Fruit fly (Drosophila melanogaster) whole organism, embryonic: ENCODE results near the gene ksr.
A peak's percentile ranks its signal among the peaks of the same experiment; 100 is the strongest.

ENCODE experiments used
- Atf-2 ChIP-seq: fragments of 200-800 bp; sonication (Bioruptor generic); optimal IDR thresholded peaks from 2 replicates; lab custom pipeline; 2016; ENCODE audit warnings: missing biosample characterization, missing genetic modification characterization
- CG10147 ChIP-seq: fragments of 200-800 bp; sonication (Bioruptor generic); optimal IDR thresholded peaks from 2 replicates; lab custom pipeline; 2019; ENCODE audit warnings: missing biosample characterization, mild to moderate bottlenecking, missing genetic modification characterization, moderate library complexity
- CG1024 ChIP-seq: fragments of 200-800 bp; sonication (Bioruptor generic); IDR thresholded peaks from 2 replicates; pipeline ENCODE4 v1.3.6; 2022; ENCODE audit warnings: missing biosample characterization, missing genetic modification characterization
- CG10543 ChIP-seq: fragments of 200-800 bp; sonication (Bioruptor generic); optimal IDR thresholded peaks from 3 replicates; lab custom pipeline; 2017; ENCODE audit warnings: missing biosample characterization, mild to moderate bottlenecking, missing genetic modification characterization, moderate library complexity
- CG11723 ChIP-seq: fragments of 200-800 bp; sonication (Bioruptor generic); optimal IDR thresholded peaks from 2 replicates; lab custom pipeline; 2017; ENCODE audit warnings: missing biosample characterization, mild to moderate bottlenecking, missing genetic modification characterization
- CG12104 ChIP-seq: fragments of 200-800 bp; sonication (Bioruptor generic); optimal IDR thresholded peaks from 3 replicates; lab custom pipeline; 2016; ENCODE audit warnings: missing biosample characterization, missing genetic modification characterization
- CG12219 ChIP-seq: fragments of 200-800 bp; sonication (Bioruptor generic); optimal IDR thresholded peaks from 3 replicates; lab custom pipeline; 2018; ENCODE audit warnings: missing biosample characterization, mild to moderate bottlenecking, missing genetic modification characterization
- CG13424 ChIP-seq: fragments of 200-800 bp; sonication (Bioruptor generic); optimal IDR thresholded peaks from 2 replicates; lab custom pipeline; 2019; ENCODE audit warnings: missing biosample characterization, mild to moderate bottlenecking, missing genetic modification characterization, moderate library complexity
- CG15696 ChIP-seq: fragments of 200-800 bp; sonication (Bioruptor generic); optimal IDR thresholded peaks from 2 replicates; lab custom pipeline; 2019; ENCODE audit warnings: missing biosample characterization, mild to moderate bottlenecking, missing genetic modification characterization, moderate library complexity
- CG1647 ChIP-seq: fragments of 200-800 bp; sonication (Bioruptor generic); optimal IDR thresholded peaks from 3 replicates; lab custom pipeline; 2016; ENCODE audit warnings: missing biosample characterization, missing genetic modification characterization
- CG18764 ChIP-seq: fragments of 200-800 bp; sonication (Bioruptor generic); optimal IDR thresholded peaks from 3 replicates; lab custom pipeline; 2016; ENCODE audit warnings: missing biosample characterization, missing genetic modification characterization
- CG2199 ChIP-seq: fragments of 200-800 bp; sonication (Bioruptor generic); IDR thresholded peaks from 3 replicates; pipeline ENCODE4 v1.3.6; 2022; ENCODE audit warnings: missing biosample characterization, missing genetic modification characterization
- CG3847 ChIP-seq: fragments of 200-800 bp; sonication (Bioruptor generic); IDR thresholded peaks from 2 replicates; pipeline ENCODE4 v1.3.6; 2022; ENCODE audit warnings: missing biosample characterization, missing genetic modification characterization
- CG4404 ChIP-seq: fragments of 200-800 bp; sonication (Bioruptor generic); IDR thresholded peaks from 2 replicates; pipeline ENCODE4 v1.3.6; 2022; ENCODE audit warnings: missing biosample characterization, missing genetic modification characterization
- CG5953 ChIP-seq: fragments of 200-800 bp; sonication (Bioruptor generic); IDR thresholded peaks from 2 replicates; pipeline ENCODE4 v1.3.6; 2022; ENCODE audit warnings: missing biosample characterization, missing genetic modification characterization
- CG6689 ChIP-seq: fragments of 200-800 bp; sonication (Bioruptor generic); IDR thresholded peaks from 2 replicates; pipeline ENCODE4 v1.3.6; 2022; ENCODE audit warnings: missing biosample characterization, missing genetic modification characterization
- CG7556 ChIP-seq: fragments of 200-800 bp; sonication (Bioruptor generic); optimal IDR thresholded peaks from 2 replicates; lab custom pipeline; 2017; ENCODE audit warnings: missing biosample characterization, mild to moderate bottlenecking, missing genetic modification characterization
- CG7963 ChIP-seq: fragments of 200-800 bp; sonication (Bioruptor generic); IDR thresholded peaks from 3 replicates; pipeline ENCODE4 v1.3.6; 2022; ENCODE audit warnings: missing biosample characterization, missing genetic modification characterization; ENCODE audit not compliant: partially characterized antibody
- CG9797 ChIP-seq: fragments of 200-800 bp; sonication (Bioruptor generic); optimal IDR thresholded peaks from 3 replicates; lab custom pipeline; 2018; ENCODE audit warnings: missing biosample characterization, mild to moderate bottlenecking, missing genetic modification characterization
- D19A ChIP-seq: fragments of 200-800 bp; optimal IDR thresholded peaks from 3 replicates; lab custom pipeline; 2019; ENCODE audit warnings: missing biosample characterization, mild to moderate bottlenecking, missing genetic modification characterization, moderate library complexity
- Dll ChIP-seq: fragments of 200-800 bp; sonication (Bioruptor generic); IDR thresholded peaks from 4 replicates; pipeline ENCODE4 v1.3.6; 2022; ENCODE audit warnings: missing biosample characterization, missing genetic modification characterization; ENCODE audit not compliant: partially characterized antibody
- Dp ChIP-seq: fragments of 200-800 bp; sonication (Bioruptor generic); optimal IDR thresholded peaks from 2 replicates; lab custom pipeline; 2018; ENCODE audit warnings: missing biosample characterization, mild to moderate bottlenecking, missing genetic modification characterization, moderate library complexity
- E2f2 ChIP-seq: fragments of 200-800 bp; sonication (Bioruptor generic); IDR thresholded peaks from 2 replicates; pipeline ENCODE4 v1.3.6; 2022; ENCODE audit warnings: missing biosample characterization, missing genetic modification characterization
- Fer1 ChIP-seq: fragments of 200-800 bp; sonication (Bioruptor generic); optimal IDR thresholded peaks from 2 replicates; lab custom pipeline; 2017; ENCODE audit warnings: missing biosample characterization, mild to moderate bottlenecking, missing genetic modification characterization
- GATAe ChIP-seq: fragments of 200-800 bp; sonication (Bioruptor generic); conservative IDR thresholded peaks from 2 replicates; pipeline ENCODE4 v1.3.6; 2022; ENCODE audit warnings: missing biosample characterization, missing genetic modification characterization
- Gug ChIP-seq: fragments of 200-800 bp; sonication (Bioruptor generic); IDR thresholded peaks from 4 replicates; pipeline ENCODE4 v1.3.6; 2022; ENCODE audit warnings: missing biosample characterization, missing genetic modification characterization
- H15 ChIP-seq: fragments of 200-800 bp; sonication (Bioruptor generic); IDR thresholded peaks from 3 replicates; pipeline ENCODE4 v1.3.6; 2022; ENCODE audit warnings: missing biosample characterization, missing genetic modification characterization
- MBD-R2 ChIP-seq: fragments of 200-800 bp; sonication (Bioruptor generic); IDR thresholded peaks from 2 replicates; pipeline ENCODE4 v1.3.6; 2022; ENCODE audit warnings: missing biosample characterization, missing genetic modification characterization
- Mrtf ChIP-seq: fragments of 200-800 bp; sonication (Bioruptor generic); IDR thresholded peaks from 3 replicates; pipeline ENCODE4 v1.3.6; 2022; ENCODE audit warnings: missing biosample characterization, missing genetic modification characterization
- Myb ChIP-seq: fragments of 200-800 bp; sonication (Bioruptor generic); optimal IDR thresholded peaks from 2 replicates; lab custom pipeline; 2016; ENCODE audit warnings: missing biosample characterization, missing genetic modification characterization
- NFAT ChIP-seq: fragments of 200-800 bp; sonication (Bioruptor generic); IDR thresholded peaks from 2 replicates; pipeline ENCODE4 v1.3.6; 2022; ENCODE audit warnings: missing biosample characterization, missing genetic modification characterization
- PHDP ChIP-seq: fragments of 200-800 bp; sonication (Bioruptor generic); optimal IDR thresholded peaks from 3 replicates; lab custom pipeline; 2018; ENCODE audit warnings: missing biosample characterization, mild to moderate bottlenecking, missing genetic modification characterization, moderate library complexity
- Stat92E ChIP-seq, 3 experiments: fragments of >200 bp in 2 of 3; fragments of 200-800 bp in 1 of 3; sonication (Bioruptor generic) in 1 of 3; optimal IDR thresholded peaks; 2 replicates each; lab custom pipeline; 2017 to 2019; ENCODE audit warnings: missing biosample characterization in 3 of 3, missing genetic modification characterization in 3 of 3, mild to moderate bottlenecking in 1 of 3, moderate library complexity in 1 of 3
- aop ChIP-seq: fragments of 200-800 bp; sonication (Bioruptor generic); IDR thresholded peaks from 2 replicates; pipeline ENCODE4 v1.3.6; 2022; ENCODE audit warnings: missing biosample characterization, missing genetic modification characterization
- cad ChIP-seq: fragments of >200 bp; optimal IDR thresholded peaks from 2 replicates; lab custom pipeline; 2017; ENCODE audit warnings: missing biosample characterization, missing genetic modification characterization
- crc ChIP-seq: fragments of 200-800 bp; sonication (Bioruptor generic); optimal IDR thresholded peaks from 2 replicates; lab custom pipeline; 2016; ENCODE audit warnings: missing biosample characterization, missing genetic modification characterization
- crp ChIP-seq, 2 experiments: fragments of 200-800 bp; sonication (Bioruptor generic); optimal IDR thresholded peaks; 2 replicates in 1 of 2; 3 replicates in 1 of 2; lab custom pipeline; 2017; ENCODE audit warnings: missing biosample characterization in 2 of 2, missing genetic modification characterization in 2 of 2, mild to moderate bottlenecking in 1 of 2, moderate library complexity in 1 of 2
- dmrt99B ChIP-seq: fragments of 200-800 bp; sonication (Bioruptor generic); optimal IDR thresholded peaks from 2 replicates; lab custom pipeline; 2018; ENCODE audit warnings: missing biosample characterization, mild to moderate bottlenecking, missing genetic modification characterization, moderate library complexity
- fd3F ChIP-seq: fragments of 200-800 bp; sonication (Bioruptor generic); optimal IDR thresholded peaks from 2 replicates; lab custom pipeline; 2018; ENCODE audit warnings: missing biosample characterization, mild to moderate bottlenecking, missing genetic modification characterization, moderate library complexity
- insv ChIP-seq, 2 experiments: fragments of 200-800 bp; sonication (Bioruptor generic); optimal IDR thresholded peaks; 3 replicates each; lab custom pipeline; 2016 to 2018; ENCODE audit warnings: missing biosample characterization in 2 of 2, missing genetic modification characterization in 2 of 2
- jigr1 ChIP-seq: fragments of 200-800 bp; sonication (Bioruptor generic); IDR thresholded peaks from 3 replicates; pipeline ENCODE4 v1.3.6; 2022; ENCODE audit warnings: missing biosample characterization, missing genetic modification characterization
- kay ChIP-seq: fragments of 200-800 bp; sonication (Bioruptor generic); optimal IDR thresholded peaks from 2 replicates; lab custom pipeline; 2016; ENCODE audit warnings: missing biosample characterization, missing genetic modification characterization
- nom ChIP-seq: fragments of 200-800 bp; sonication (Bioruptor generic); optimal IDR thresholded peaks from 2 replicates; lab custom pipeline; 2017; ENCODE audit warnings: missing biosample characterization, missing genetic modification characterization, mild to moderate bottlenecking, moderate library complexity, missing genetic modification reagents
- repo ChIP-seq: fragments of 200-800 bp; sonication (Bioruptor generic); optimal IDR thresholded peaks from 2 replicates; lab custom pipeline; 2016; ENCODE audit warnings: missing biosample characterization, missing genetic modification characterization
- slbo ChIP-seq: fragments of 200-800 bp; sonication (Bioruptor generic); IDR thresholded peaks from 2 replicates; pipeline ENCODE4 v1.3.6; 2022; ENCODE audit warnings: missing biosample characterization, missing genetic modification characterization
- slp2 ChIP-seq: fragments of 200-800 bp; sonication (Bioruptor generic); optimal IDR thresholded peaks from 2 replicates; lab custom pipeline; 2016; ENCODE audit warnings: missing biosample characterization, missing genetic modification characterization
- sqz ChIP-seq: fragments of 200-800 bp; sonication (Bioruptor generic); optimal IDR thresholded peaks from 3 replicates; lab custom pipeline; 2018; ENCODE audit warnings: missing biosample characterization, mild to moderate bottlenecking, missing genetic modification characterization
- sr ChIP-seq: fragments of 200-800 bp; sonication (Bioruptor generic); IDR thresholded peaks from 3 replicates; pipeline ENCODE4 v1.3.6; 2022; ENCODE audit warnings: missing biosample characterization, missing genetic modification characterization
- ssp ChIP-seq: fragments of 200-800 bp; sonication (Bioruptor generic); IDR thresholded peaks from 2 replicates; pipeline ENCODE4 v1.3.6; 2022; ENCODE audit warnings: missing biosample characterization, missing genetic modification characterization
- twi ChIP-seq: fragments of 200-800 bp; optimal IDR thresholded peaks from 2 replicates; lab custom pipeline; 2019; ENCODE audit warnings: missing biosample characterization, mild to moderate bottlenecking, missing genetic modification characterization, moderate library complexity
- yki ChIP-seq: fragments of >200 bp; optimal IDR thresholded peaks from 3 replicates; lab custom pipeline; 2018

ksr gene

dm6 chr3R:5463199-5463949, 20.3 kb downstream of the ksr start (continued):
- TF ChIP-seq CG11723 (GFP tag; lab: Kevin White, UChicago): no peak
- no peak for TF ChIP-seq twi (tag; lab: Kevin White, UChicago)
- TF ChIP-seq CG1024 (GFP tag; lab: Robert Waterston, UW): no peak
- TF ChIP-seq dmrt99B (tag; lab: Kevin White, UChicago): no peak
- peak; percentile 85 for TF ChIP-seq CG9797 (GFP tag; lab: Kevin White, UChicago)
- no peak for TF ChIP-seq CG7556 (GFP tag; lab: Kevin White, UChicago)
- TF ChIP-seq CG7963 (GFP tag; lab: Robert Waterston, UW): no peak
- peak; percentile 29; the same call in 1 of the 4 replicates for TF ChIP-seq Dll (GFP tag; lab: Robert Waterston, UW)
- no peak for TF ChIP-seq aop
- TF ChIP-seq CG15696 (tag; lab: Kevin White, UChicago): no peak
- no peak for TF ChIP-seq CG4404 (GFP tag; lab: Robert Waterston, UW)
- no peak for TF ChIP-seq fd3F (GFP tag; lab: Kevin White, UChicago)
- TF ChIP-seq kay: peak; percentile 73
- TF ChIP-seq NFAT (GFP tag; lab: Robert Waterston, UW): no peak
- no peak for TF ChIP-seq sqz (GFP tag; lab: Kevin White, UChicago)
- no peak for TF ChIP-seq CG3847 (GFP tag; lab: Robert Waterston, UW)
- TF ChIP-seq CG5953 (GFP tag; lab: Robert Waterston, UW): no peak
- TF ChIP-seq H15: no peak
- peak; percentile 58 for TF ChIP-seq D19A (tag; lab: Kevin White, UChicago)
- no peak for TF ChIP-seq Mrtf (GFP tag; lab: Robert Waterston, UW)
- peak; percentile 13 for TF ChIP-seq Myb
- TF ChIP-seq repo (GFP tag; lab: Kevin White, UChicago): no peak
- no peak for TF ChIP-seq jigr1 (GFP tag; lab: Robert Waterston, UW)
- no peak for TF ChIP-seq CG10147 (GFP tag; lab: Kevin White, UChicago)
- TF ChIP-seq crp (GFP tag; optimal IDR thresholded peaks at IDR 0.05; lab: Kevin White, UChicago): peak; percentile 67 to 94
- TF ChIP-seq nom (GFP tag; lab: Kevin White, UChicago): peak; percentile 50
- no peak for TF ChIP-seq Gug (GFP tag; lab: Robert Waterston, UW)
- no peak for TF ChIP-seq PHDP
- peak in 1 of 2 experiments; percentile 40 for TF ChIP-seq insv (GFP tag; optimal IDR thresholded peaks at IDR 0.05; lab: Kevin White, UChicago)
- TF ChIP-seq E2f2 (GFP tag; lab: Robert Waterston, UW): no peak
- TF ChIP-seq slbo (GFP tag; lab: Robert Waterston, UW): no peak
- no peak for TF ChIP-seq Fer1 (GFP tag; lab: Kevin White, UChicago)
- peak; percentile 29 for TF ChIP-seq Dp (GFP tag; lab: Kevin White, UChicago)
- TF ChIP-seq CG1647 (GFP tag; lab: Kevin White, UChicago): no peak
- TF ChIP-seq CG18764 (GFP tag; lab: Kevin White, UChicago): no peak
- 0 out of 2 replicates have a peak, but pooled peaks have one; percentile 7 for TF ChIP-seq CG6689
- peak; percentile 79 for TF ChIP-seq MBD-R2
- TF ChIP-seq CG2199 (GFP tag; lab: Robert Waterston, UW): no peak
- no peak for TF ChIP-seq cad (GFP tag; lab: Kevin White, UChicago)
- TF ChIP-seq Stat92E (GFP tag; optimal IDR thresholded peaks at IDR 0.05; lab: Kevin White, UChicago): peak in 1 of 3 experiments; percentile 30
- no peak for TF ChIP-seq ssp (GFP tag; lab: Robert Waterston, UW)
- TF ChIP-seq Atf-2 (GFP tag; lab: Kevin White, UChicago): no peak
- no peak for TF ChIP-seq GATAe (GFP tag; lab: Robert Waterston, UW)
- TF ChIP-seq CG12104 (GFP tag; lab: Kevin White, UChicago): no peak
- no peak for TF ChIP-seq CG10543 (GFP tag; lab: Kevin White, UChicago)
- no peak for TF ChIP-seq CG13424 (tag; lab: Kevin White, UChicago)
- TF ChIP-seq CG12219 (GFP tag; lab: Kevin White, UChicago): no peak
- no peak for TF ChIP-seq sr
- no peak for TF ChIP-seq slp2 (GFP tag; lab: Kevin White, UChicago)
- TF ChIP-seq crc (GFP tag; lab: Kevin White, UChicago): no peak
- no peak for TF ChIP-seq yki
